Worm (Caenorhabditis elegans): Measurements from ENCODE around the gene K02E10.4.
A peak's percentile ranks its signal among the peaks of the same experiment; 100 is the strongest.

Gene K02E10.4

ce11 chrX:2531276-2531675, 48.2 kb downstream of the K02E10.4 start (continued):
- peak; percentile 71; the same call in 1 of the 2 replicates for TF ChIP-seq aptf-3 (GFP tag; IDR thresholded peaks at IDR 0.05)
- TF ChIP-seq ztf-26 (tag; optimal IDR thresholded peaks at IDR 0.05) = peak; percentile 27
- no peak for TF ChIP-seq aptf-2 (GFP tag; conservative IDR thresholded peaks at IDR 0.05)
- peak; percentile 2 for TF ChIP-seq fkh-3 (tag; optimal IDR thresholded peaks at IDR 0.05)
- 0 out of 2 replicates have a peak, but pooled peaks have one; percentile 12 for TF ChIP-seq cebp-2 (GFP tag; IDR thresholded peaks at IDR 0.05)
- peak; percentile 40 for TF ChIP-seq athp-1 (tag; optimal IDR thresholded peaks at IDR 0.05)
- peak; percentile 17 for TF ChIP-seq K12H6.12 (tag; optimal IDR thresholded peaks at IDR 0.05)
- TF ChIP-seq F22D6.2 (tag; optimal IDR thresholded peaks at IDR 0.05) = no peak
- TF ChIP-seq Y67H2A.10 (GFP tag; conservative IDR thresholded peaks at IDR 0.05) = no peak
- TF ChIP-seq F10E7.11 (tag; optimal IDR thresholded peaks at IDR 0.05) = no peak
- peak; percentile 20 for TF ChIP-seq attf-5 (GFP tag; optimal IDR thresholded peaks at IDR 0.05)
- TF ChIP-seq ama-1 (optimal IDR thresholded peaks at IDR 0.05) = no peak
- TF ChIP-seq ama-1 (GFP tag; optimal IDR thresholded peaks at IDR 0.05) = peak; percentile 16 to 32
- peak; percentile 33 to 35 for TF ChIP-seq rec-8 (tag; optimal IDR thresholded peaks at IDR 0.05)
- TF ChIP-seq C17E4.6 (GFP tag; IDR thresholded peaks at IDR 0.05) = no peak
- peak; percentile 48 for TF ChIP-seq snpc-4 (GFP tag; optimal IDR thresholded peaks at IDR 0.05)
- peak; percentile 2 to 75 (median 66) for TF ChIP-seq snpc-4 (tag; optimal IDR thresholded peaks at IDR 0.05)
- peak; percentile 81 for TF ChIP-seq ZK185.1 (tag; optimal IDR thresholded peaks at IDR 0.05; ENCODE audit: poor library complexity, severe bottlenecking)
- peak; percentile 52 for TF ChIP-seq hmg-1.2 (GFP tag; IDR thresholded peaks at IDR 0.05)
- peak; percentile 87 for TF ChIP-seq nfyb-1 (GFP tag; IDR thresholded peaks at IDR 0.05)
- peak; percentile 47; the same call in 1 of the 2 replicates for TF ChIP-seq madf-6 (GFP tag; IDR thresholded peaks at IDR 0.05)
- peak; percentile 48 for TF ChIP-seq nhr-27 (tag; optimal IDR thresholded peaks at IDR 0.05)
- peak; percentile 66 for TF ChIP-seq nhr-90 (tag; optimal IDR thresholded peaks at IDR 0.05)
- 0 out of 2 replicates have a peak, but pooled peaks have one; percentile 16 for TF ChIP-seq rcor-1 (GFP tag; IDR thresholded peaks at IDR 0.05)
- TF ChIP-seq mes-4 (tag; optimal IDR thresholded peaks at IDR 0.05) = peak; percentile 42
- peak in 1 of 3 experiments; percentile 16 for TF ChIP-seq lin-35 (GFP tag; optimal IDR thresholded peaks at IDR 0.05)
- TF ChIP-seq F39B2.1 (GFP tag; IDR thresholded peaks at IDR 0.05) = no peak
- peak; percentile 19 for TF ChIP-seq F23B12.7 (tag; optimal IDR thresholded peaks at IDR 0.05; ENCODE audit: insufficient read depth)
- TF ChIP-seq dox-1 (GFP tag; IDR thresholded peaks at IDR 0.05) = peak; percentile 66; the same call in 1 of the 2 replicates
- TF ChIP-seq lin-26 (GFP tag; IDR thresholded peaks at IDR 0.05) = peak; percentile 82
- TF ChIP-seq die-1 (tag; optimal IDR thresholded peaks at IDR 0.05) = peak; percentile 76
- peak; percentile 72; the same call in 1 of the 2 replicates for TF ChIP-seq ztf-25 (GFP tag; IDR thresholded peaks at IDR 0.05)
- no peak for TF ChIP-seq efl-1 (GFP tag; optimal IDR thresholded peaks at IDR 0.05)
- TF ChIP-seq snpc-1.3 (tag; optimal IDR thresholded peaks at IDR 0.05; ENCODE audit: insufficient read depth) = peak; percentile 48
- TF ChIP-seq sea-2 (GFP tag; IDR thresholded peaks at IDR 0.05) = no peak
- peak; percentile 57 for TF ChIP-seq him-1 (tag; optimal IDR thresholded peaks at IDR 0.05)
- TF ChIP-seq B0035.1 (tag; optimal IDR thresholded peaks at IDR 0.05) = peak; percentile 16
- TF ChIP-seq chd-7 (tag; optimal IDR thresholded peaks at IDR 0.05) = peak; percentile 63
- TF ChIP-seq ceh-79 (tag; optimal IDR thresholded peaks at IDR 0.05) = peak; percentile 15
- TF ChIP-seq mcd-1 (GFP tag; IDR thresholded peaks at IDR 0.05) = peak; percentile 32; the same call in 1 of the 2 replicates
- 0 out of 2 replicates have a peak, but pooled peaks have one; percentile 20 for TF ChIP-seq ceh-100 (GFP tag; IDR thresholded peaks at IDR 0.05)

All from whole organism, young adult.